Worm (Caenorhabditis elegans): Measurements from ENCODE around the gene T09F3.5.

The T09F3.5 gene

DNA sequence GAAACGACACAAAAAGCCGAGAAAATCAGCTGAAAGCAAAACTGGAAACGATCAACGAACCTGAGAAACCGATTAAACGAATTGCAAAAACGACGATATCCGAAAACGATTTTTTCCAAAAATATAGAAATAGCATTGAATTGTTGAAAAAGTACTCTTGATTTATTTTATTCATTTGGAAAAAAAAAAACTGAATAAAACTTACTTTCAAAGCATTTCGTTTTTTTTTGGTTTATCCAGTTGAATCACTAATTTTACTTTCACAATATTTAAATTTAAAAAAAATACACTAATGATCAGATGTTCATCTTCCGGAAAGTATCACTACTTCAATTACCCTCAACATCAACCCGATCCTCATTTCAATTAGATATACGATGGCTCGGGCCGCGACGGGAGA is at the start of gene T09F3.5:
Gene T09F3.5, plus strand, starts transcription at position 301 of the 400 bp plus-strand sequence.
- no peak for TF ChIP-seq klf-2 (GFP tag; conservative IDR thresholded peaks at IDR 0.05)
- no peak for TF ChIP-seq med-1 (GFP tag; optimal IDR thresholded peaks at IDR 0.05; ENCODE audit: insufficient read depth)
- no peak for TF ChIP-seq flt-1 (GFP tag; IDR thresholded peaks at IDR 0.05)
- TF ChIP-seq cog-1 (tag; optimal IDR thresholded peaks at IDR 0.05): no peak
- no peak for TF ChIP-seq ref-1 (GFP tag; conservative IDR thresholded peaks at IDR 0.05)
- TF ChIP-seq ztf-23 (GFP tag; IDR thresholded peaks at IDR 0.05): no peak
- no peak for TF ChIP-seq T22C8.4 (GFP tag; IDR thresholded peaks at IDR 0.05)
- no peak for TF ChIP-seq ztf-29 (GFP tag; IDR thresholded peaks at IDR 0.05)
- no peak for TF ChIP-seq tab-1 (GFP tag; IDR thresholded peaks at IDR 0.05)

DNA sequence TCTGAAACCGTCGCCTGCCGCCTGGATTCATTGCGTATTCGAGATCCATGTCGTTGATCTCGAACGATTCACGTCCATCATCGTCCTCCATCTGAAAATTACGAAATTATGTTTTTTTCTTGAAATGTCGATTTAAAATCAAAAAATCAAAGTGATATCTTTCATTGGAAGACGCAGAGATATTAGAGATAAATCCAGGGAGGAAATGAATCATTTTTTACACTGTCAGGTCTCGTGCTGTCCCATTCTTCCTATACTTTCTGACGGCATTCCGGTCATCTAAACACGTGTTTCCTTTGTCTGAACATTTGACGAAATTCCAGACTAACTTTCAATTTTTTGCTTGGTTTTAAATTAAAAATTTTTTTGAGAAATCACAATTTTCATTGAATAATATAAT is 46.8 kb upstream of the T09F3.5 start, which contains the start of gene stip-1:
Gene stip-1, minus strand, starts transcription at position 98 of the 400 bp plus-strand sequence.
- TF ChIP-seq flt-1 (GFP tag; IDR thresholded peaks at IDR 0.05) (no peak), ztf-23 (GFP tag; IDR thresholded peaks at IDR 0.05) (no peak), ztf-29 (GFP tag; IDR thresholded peaks at IDR 0.05) (no peak), ref-1 (GFP tag; conservative IDR thresholded peaks at IDR 0.05) (no peak), tab-1 (GFP tag; IDR thresholded peaks at IDR 0.05) (no peak), cog-1 (tag; optimal IDR thresholded peaks at IDR 0.05) (no peak), klf-2 (GFP tag; conservative IDR thresholded peaks at IDR 0.05) (no peak), med-1 (GFP tag; optimal IDR thresholded peaks at IDR 0.05; ENCODE audit: insufficient read depth) (no peak), T22C8.4 (GFP tag; IDR thresholded peaks at IDR 0.05) (no peak)

- TF ChIP-seq T22C8.4 (GFP tag; IDR thresholded peaks at IDR 0.05) (no peak), cog-1 (tag; optimal IDR thresholded peaks at IDR 0.05) (no peak)
Observed at ce11 chrII:10350487-10350886, 46.2 kb upstream of the T09F3.5 start, which contains the start of gene C07E3.9. C07E3.9 (plus strand) TSS chrII:10350756.

DNA sequence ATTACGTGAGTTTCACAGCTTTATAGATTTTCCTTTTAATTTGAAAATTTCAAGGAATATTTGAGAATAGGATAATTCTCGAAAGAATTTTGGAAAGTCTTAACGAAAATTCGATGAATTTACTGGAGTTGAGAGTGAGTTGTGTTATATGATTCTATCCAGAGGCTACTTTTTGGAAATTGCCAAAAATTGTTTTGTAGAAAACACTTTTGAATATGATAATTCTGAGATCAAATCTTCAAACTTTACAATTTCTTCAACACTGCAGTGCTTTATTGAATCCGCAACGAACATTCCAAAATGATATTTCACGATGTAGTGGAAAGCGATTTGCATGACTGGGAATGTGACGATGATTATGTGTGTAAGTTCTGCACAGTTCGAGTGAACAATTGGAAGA is 44.7 kb upstream of the T09F3.5 start, which contains the start of gene C07E3.8:
Gene C07E3.8, plus strand, starts transcription at position 301 of the 400 bp plus-strand sequence.
- TF ChIP-seq flt-1 (GFP tag; IDR thresholded peaks at IDR 0.05): no peak
- TF ChIP-seq tab-1 (GFP tag; IDR thresholded peaks at IDR 0.05): no peak
- no peak for TF ChIP-seq klf-2 (GFP tag; conservative IDR thresholded peaks at IDR 0.05)
- TF ChIP-seq cog-1 (tag; optimal IDR thresholded peaks at IDR 0.05): no peak
- TF ChIP-seq ztf-29 (GFP tag; IDR thresholded peaks at IDR 0.05): no peak
- no peak for TF ChIP-seq ztf-23 (GFP tag; IDR thresholded peaks at IDR 0.05)
- no peak for TF ChIP-seq ref-1 (GFP tag; conservative IDR thresholded peaks at IDR 0.05)
- TF ChIP-seq med-1 (GFP tag; optimal IDR thresholded peaks at IDR 0.05; ENCODE audit: insufficient read depth): no peak
- no peak for TF ChIP-seq T22C8.4 (GFP tag; IDR thresholded peaks at IDR 0.05)

DNA sequence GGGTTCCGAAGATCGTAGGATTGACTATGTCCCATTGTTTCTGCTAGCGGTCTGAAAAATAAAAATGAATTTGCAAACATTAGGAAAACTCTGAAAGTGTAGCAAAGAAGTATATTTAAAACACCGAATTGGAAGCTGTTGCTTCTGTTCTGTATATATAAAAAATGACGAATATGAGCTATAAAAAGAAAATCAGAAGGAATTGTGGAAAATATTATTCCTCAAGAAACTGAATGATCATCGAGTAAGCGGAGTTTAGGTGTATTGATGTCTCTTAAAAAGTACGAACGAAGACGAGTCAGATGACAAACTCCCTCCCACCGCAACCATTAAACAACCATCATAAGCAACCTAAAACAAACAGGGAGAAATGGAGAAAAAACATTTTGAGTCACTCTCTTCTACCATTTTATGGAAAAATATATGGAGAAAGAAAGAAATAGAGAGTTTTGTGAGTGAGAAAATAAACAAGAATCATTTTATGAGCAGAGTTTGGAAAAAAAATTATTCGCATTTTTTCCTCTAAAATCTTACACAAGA is 39.1 kb upstream of the T09F3.5 start, which contains the start of gene C07E3.3:
Gene C07E3.3, minus strand, starts transcription at position 51 of the 540 bp plus-strand sequence.
- TF ChIP-seq tab-1 (GFP tag; IDR thresholded peaks at IDR 0.05) (no peak), T22C8.4 (GFP tag; IDR thresholded peaks at IDR 0.05) (no peak), cog-1 (tag; optimal IDR thresholded peaks at IDR 0.05) (no peak), med-1 (GFP tag; optimal IDR thresholded peaks at IDR 0.05; ENCODE audit: insufficient read depth) (no peak), flt-1 (GFP tag; IDR thresholded peaks at IDR 0.05) (no peak), klf-2 (GFP tag; conservative IDR thresholded peaks at IDR 0.05) (no peak), ztf-23 (GFP tag; IDR thresholded peaks at IDR 0.05) (no peak), ztf-29 (GFP tag; IDR thresholded peaks at IDR 0.05) (no peak), ref-1 (GFP tag; conservative IDR thresholded peaks at IDR 0.05) (no peak)

ce11 chrII:10360487-10360886 is 36.2 kb upstream of the T09F3.5 start, which contains the start of gene C07E3.4:
C07E3.4 (plus strand) TSS chrII:10360787.
- TF ChIP-seq ztf-23 (GFP tag; IDR thresholded peaks at IDR 0.05) (no peak), flt-1 (GFP tag; IDR thresholded peaks at IDR 0.05) (no peak), T22C8.4 (GFP tag; IDR thresholded peaks at IDR 0.05) (no peak), klf-2 (GFP tag; conservative IDR thresholded peaks at IDR 0.05) (no peak), cog-1 (tag; optimal IDR thresholded peaks at IDR 0.05) (no peak)

DNA sequence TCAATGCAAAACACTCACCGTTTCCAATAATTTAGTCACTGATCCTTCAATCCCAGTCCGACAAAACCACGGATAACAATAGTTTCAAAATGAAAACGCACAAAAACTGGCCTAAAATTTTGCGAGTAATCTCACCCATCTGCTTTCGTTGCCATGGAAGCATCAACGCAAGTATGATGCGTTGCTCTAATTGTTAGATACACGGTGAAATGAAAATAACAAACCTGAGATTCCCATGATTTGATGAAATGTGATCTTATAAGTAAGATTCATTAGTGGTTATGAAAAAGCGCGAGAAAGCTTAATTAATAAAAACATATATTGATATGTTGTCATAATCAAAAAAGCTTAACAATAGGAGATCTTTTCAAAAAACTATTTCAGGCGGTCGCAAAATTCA is 29.5 kb upstream of the T09F3.5 start, which contains the start of gene ceh-57:
Gene ceh-57, minus strand, starts transcription at position 95 of the 400 bp plus-strand sequence.
- TF ChIP-seq klf-2 (GFP tag; conservative IDR thresholded peaks at IDR 0.05) (no peak), ref-1 (GFP tag; conservative IDR thresholded peaks at IDR 0.05) (no peak), cog-1 (tag; optimal IDR thresholded peaks at IDR 0.05) (no peak), T22C8.4 (GFP tag; IDR thresholded peaks at IDR 0.05) (no peak), ztf-23 (GFP tag; IDR thresholded peaks at IDR 0.05) (no peak), flt-1 (GFP tag; IDR thresholded peaks at IDR 0.05) (no peak), med-1 (GFP tag; optimal IDR thresholded peaks at IDR 0.05; ENCODE audit: insufficient read depth) (no peak), tab-1 (GFP tag; IDR thresholded peaks at IDR 0.05) (no peak), ztf-29 (GFP tag; IDR thresholded peaks at IDR 0.05) (no peak)

DNA sequence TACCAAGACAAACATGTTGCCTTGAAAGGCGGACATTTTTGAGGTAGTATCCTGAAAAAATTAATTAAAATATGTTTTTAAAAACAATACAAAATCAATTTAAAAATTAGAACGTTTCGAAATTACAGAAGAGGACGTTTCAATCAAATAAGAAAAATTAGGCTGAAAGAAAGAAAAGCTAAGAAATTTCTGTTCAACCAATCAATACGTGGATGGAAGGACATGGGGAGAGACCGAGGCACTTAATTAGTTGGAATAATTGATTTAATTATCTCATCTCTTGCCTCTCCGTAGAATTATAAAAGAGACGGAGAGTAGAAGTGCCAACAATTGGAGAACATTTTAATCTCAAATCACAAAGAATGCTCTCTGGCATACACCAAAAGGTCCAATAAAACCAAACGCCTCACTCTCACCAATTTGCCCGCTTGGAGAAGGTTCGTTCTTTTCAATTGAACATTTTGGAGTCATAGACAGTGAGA is 27.1 kb upstream of the T09F3.5 start, which contains the start of gene ceh-58:
Gene ceh-58, minus strand, starts transcription at position 51 of the 482 bp plus-strand sequence.
- TF ChIP-seq tab-1 (GFP tag; IDR thresholded peaks at IDR 0.05): 0 out of 2 replicates have a peak, but pooled peaks have one; percentile 18
- no peak for TF ChIP-seq ref-1 (GFP tag; conservative IDR thresholded peaks at IDR 0.05)

- TF ChIP-seq T22C8.4 (GFP tag; IDR thresholded peaks at IDR 0.05) (no peak), ref-1 (GFP tag; conservative IDR thresholded peaks at IDR 0.05) (no peak), cog-1 (tag; optimal IDR thresholded peaks at IDR 0.05) (no peak), med-1 (GFP tag; optimal IDR thresholded peaks at IDR 0.05; ENCODE audit: insufficient read depth) (no peak), tab-1 (GFP tag; IDR thresholded peaks at IDR 0.05) (no peak), klf-2 (GFP tag; conservative IDR thresholded peaks at IDR 0.05) (no peak), flt-1 (GFP tag; IDR thresholded peaks at IDR 0.05) (no peak), ztf-23 (GFP tag; IDR thresholded peaks at IDR 0.05) (no peak), ztf-29 (GFP tag; IDR thresholded peaks at IDR 0.05) (no peak)
Observed at ce11 chrII:10370826-10371225, 25.9 kb upstream of the T09F3.5 start.

DNA sequence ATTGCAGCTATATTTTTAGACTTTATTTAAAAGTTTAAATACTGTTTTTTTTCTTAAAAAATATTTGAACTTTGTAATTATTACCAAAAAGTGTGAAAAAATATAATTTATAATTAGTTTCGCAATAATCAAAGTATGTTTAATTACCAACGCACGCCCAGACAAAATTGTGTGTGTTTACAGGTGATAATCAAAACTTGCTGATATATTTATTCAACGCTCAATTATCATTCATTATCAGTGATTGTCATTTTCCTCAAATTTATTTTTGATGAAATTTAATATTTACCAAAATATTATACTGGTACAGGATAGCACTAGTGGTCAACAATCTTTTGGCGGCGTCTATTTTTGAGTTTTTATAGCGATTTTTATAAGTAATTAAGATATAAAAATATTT is 23.7 kb upstream of the T09F3.5 start:
- no peak for TF ChIP-seq T22C8.4 (GFP tag; IDR thresholded peaks at IDR 0.05)
- TF ChIP-seq cog-1 (tag; optimal IDR thresholded peaks at IDR 0.05): no peak
- no peak for TF ChIP-seq flt-1 (GFP tag; IDR thresholded peaks at IDR 0.05)
- no peak for TF ChIP-seq ref-1 (GFP tag; conservative IDR thresholded peaks at IDR 0.05)
- TF ChIP-seq ztf-23 (GFP tag; IDR thresholded peaks at IDR 0.05): no peak
- no peak for TF ChIP-seq klf-2 (GFP tag; conservative IDR thresholded peaks at IDR 0.05)
- no peak for TF ChIP-seq med-1 (GFP tag; optimal IDR thresholded peaks at IDR 0.05; ENCODE audit: insufficient read depth)
- no peak for TF ChIP-seq ztf-29 (GFP tag; IDR thresholded peaks at IDR 0.05)
- TF ChIP-seq tab-1 (GFP tag; IDR thresholded peaks at IDR 0.05): no peak

Data from whole organism, midembryonic.